Fruit fly (Drosophila melanogaster): ENCODE results near the gene CG42556.

- TF ChIP-seq CG10565 (GFP tag; optimal IDR thresholded peaks at IDR 0.05): no peak
- TF ChIP-seq CG9609 (GFP tag; optimal IDR thresholded peaks at IDR 0.05): no peak
- TF ChIP-seq CG18011 (GFP tag; optimal IDR thresholded peaks at IDR 0.05): no peak
- no peak for TF ChIP-seq ap (GFP tag; IDR thresholded peaks at IDR 0.05)
- no peak for TF ChIP-seq az2 (GFP tag; optimal IDR thresholded peaks at IDR 0.05)
- TF ChIP-seq Meics (GFP tag; optimal IDR thresholded peaks at IDR 0.05): no peak
- no peak for TF ChIP-seq Trl (optimal IDR thresholded peaks at IDR 0.05)
- no peak for TF ChIP-seq Trl (GFP tag; optimal IDR thresholded peaks at IDR 0.05)
- TF ChIP-seq CG12236 (GFP tag; optimal IDR thresholded peaks at IDR 0.05): no peak
- no peak for TF ChIP-seq repo (GFP tag; optimal IDR thresholded peaks at IDR 0.05)
These were observed 46.4 kb upstream of the CG42556 start for dm6 chr2L:16843336-16843735.
